Worm (Caenorhabditis elegans) whole organism, mixed stage, embryonic: Measurements from ENCODE around the gene zip-11.

Experiments
- ham-2 ChIP-seq: fragments of 200-800 bp; sonication (Bioruptor generic); optimal IDR thresholded peaks from 2 replicates; lab custom pipeline; 2018; ENCODE audit warnings: mild to moderate bottlenecking, missing genetic modification characterization, missing compliant biosample characterization
- nhr-76 ChIP-seq: sonication (generic microtip); optimal IDR thresholded peaks from 2 replicates; lab custom pipeline; 2017; ENCODE audit warnings: missing biosample characterization, missing genetic modification characterization
- unc-62 ChIP-seq: fragments of 150-350 bp; optimal IDR thresholded peaks from 2 replicates; lab custom pipeline; 2014; ENCODE audit warnings: missing biosample characterization, missing genetic modification reagents, missing genetic modification characterization

- no peak for TF ChIP-seq unc-62
- TF ChIP-seq ham-2 (GFP tag; lab: Kevin White, UChicago) = no peak
- no peak for TF ChIP-seq nhr-76
Measured at ce11 chrIV:3305575-3305974, 5.5 kb upstream of the zip-11 start, which contains the start of gene W08E12.2.
